Worm (Caenorhabditis elegans) whole organism, L4 larva: ENCODE data around the gene T15H9.5.

Experiments used
- F44E2.7 ChIP-seq: fragments of 200-800 bp; sonication (Bioruptor generic); IDR thresholded peaks from 2 replicates; pipeline ENCODE4 v2.1.2; 2022; ENCODE audit warnings: missing genetic modification characterization, missing compliant biosample characterization
- ZK337.2 ChIP-seq: fragments of 200-800 bp; sonication (Bioruptor generic); IDR thresholded peaks from 2 replicates; pipeline ENCODE4 v1.3.6; 2022; ENCODE audit warnings: missing genetic modification reagents, missing genetic modification characterization, missing compliant biosample characterization
- ceh-20 ChIP-seq: fragments of 200-800 bp; sonication (Bioruptor generic); IDR thresholded peaks from 2 replicates; pipeline ENCODE4 v1.3.6; 2022; ENCODE audit warnings: missing genetic modification reagents, missing genetic modification characterization, missing compliant biosample characterization
- ceh-28 ChIP-seq: fragments of 150-350 bp; optimal IDR thresholded peaks from 2 replicates; lab custom pipeline; 2014; ENCODE audit warnings: missing biosample characterization, missing genetic modification reagents, missing genetic modification characterization
- ces-1 ChIP-seq: fragments of 150-350 bp; sonication (generic microtip); optimal IDR thresholded peaks from 4 replicates; lab custom pipeline; 2014; ENCODE audit warnings: missing biosample characterization, missing genetic modification reagents, missing genetic modification characterization
- cey-2 ChIP-seq: sonication (generic microtip); optimal IDR thresholded peaks from 3 replicates; lab custom pipeline; 2017; ENCODE audit warnings: missing genetic modification characterization, mild to moderate bottlenecking, missing compliant biosample characterization, antibody characterized with exemption, borderline replicate concordance; ENCODE audit not compliant: insufficient read depth
- daf-16 ChIP-seq, 3 experiments: sonication (generic microtip); optimal IDR thresholded peaks; 2 replicates each; lab custom pipeline; 2016 to 2017; ENCODE audit warnings: missing genetic modification characterization in 3 of 3, missing genetic modification reagents in 3 of 3, mild to moderate bottlenecking in 2 of 3, missing compliant biosample characterization in 2 of 3, missing biosample characterization in 1 of 3, moderate library complexity in 1 of 3
- daf-8 ChIP-seq: fragments of 200-800 bp; sonication (Bioruptor generic); IDR thresholded peaks from 2 replicates; pipeline ENCODE4 v1.3.6; 2022; ENCODE audit warnings: missing genetic modification characterization, missing compliant biosample characterization
- dmd-6 ChIP-seq: fragments of 200-800 bp; sonication (Bioruptor generic); IDR thresholded peaks from 2 replicates; pipeline ENCODE4 v1.3.6; 2022; ENCODE audit warnings: missing genetic modification reagents, missing genetic modification characterization, missing compliant biosample characterization
- dmd-8 ChIP-seq: fragments of 200-800 bp; sonication (Bioruptor generic); IDR thresholded peaks from 2 replicates; pipeline ENCODE4 v1.3.6; 2022; ENCODE audit warnings: missing genetic modification characterization, missing compliant biosample characterization
- duxl-1 ChIP-seq: sonication (generic microtip); optimal IDR thresholded peaks from 2 replicates; lab custom pipeline; 2016; ENCODE audit warnings: mild to moderate bottlenecking, missing genetic modification characterization, moderate library complexity, missing compliant biosample characterization; ENCODE audit not compliant: poor library complexity
- dve-1 ChIP-seq: sonication (generic microtip); optimal IDR thresholded peaks from 2 replicates; lab custom pipeline; 2017; ENCODE audit warnings: antibody characterized with exemption, mild to moderate bottlenecking, missing genetic modification characterization, missing compliant biosample characterization; ENCODE audit not compliant: insufficient read depth
- fkh-10 ChIP-seq: fragments of 150-350 bp; optimal IDR thresholded peaks from 2 replicates; lab custom pipeline; 2014; ENCODE audit warnings: missing biosample characterization, missing genetic modification reagents, missing genetic modification characterization
- gei-8 ChIP-seq: fragments of 200-800 bp; sonication (Bioruptor generic); optimal IDR thresholded peaks from 2 replicates; lab custom pipeline; 2018; ENCODE audit warnings: mild to moderate bottlenecking, missing genetic modification characterization, missing compliant biosample characterization
- hlh-30 ChIP-seq: sonication (generic microtip); optimal IDR thresholded peaks from 2 replicates; lab custom pipeline; 2017; ENCODE audit warnings: antibody characterized with exemption, mild to moderate bottlenecking, missing genetic modification characterization, missing compliant biosample characterization; ENCODE audit not compliant: insufficient read depth
- jun-1 ChIP-seq: fragments of 150-350 bp; optimal IDR thresholded peaks from 2 replicates; lab custom pipeline; 2014; ENCODE audit warnings: missing biosample characterization, missing genetic modification reagents, missing genetic modification characterization
- lin-1 ChIP-seq: fragments of 200-800 bp; sonication (Bioruptor generic); IDR thresholded peaks from 2 replicates; pipeline ENCODE4 v1.3.6; 2022; ENCODE audit warnings: missing genetic modification reagents, missing genetic modification characterization, missing compliant biosample characterization
- lin-13 ChIP-seq: fragments of 150-350 bp; optimal IDR thresholded peaks from 2 replicates; lab custom pipeline; 2014; ENCODE audit warnings: missing biosample characterization, missing genetic modification reagents, missing genetic modification characterization
- lin-15B ChIP-seq: fragments of 150-350 bp; sonication (generic microtip); optimal IDR thresholded peaks from 3 replicates; lab custom pipeline; 2014; ENCODE audit warnings: missing biosample characterization, missing genetic modification characterization
- lin-29 ChIP-seq: fragments of 200-800 bp; sonication (Bioruptor generic); IDR thresholded peaks from 2 replicates; pipeline ENCODE4 v1.3.6; 2022; ENCODE audit warnings: missing genetic modification reagents, missing genetic modification characterization, missing compliant biosample characterization
- lin-38 ChIP-seq: fragments of 200-800 bp; sonication (Bioruptor generic); IDR thresholded peaks from 2 replicates; pipeline ENCODE4 v1.3.6; 2022; ENCODE audit warnings: missing genetic modification reagents, missing genetic modification characterization, missing compliant biosample characterization
- lin-39 ChIP-seq: fragments of 150-350 bp; optimal IDR thresholded peaks from 2 replicates; lab custom pipeline; 2014; ENCODE audit warnings: missing biosample characterization, missing genetic modification reagents, missing genetic modification characterization
- mdl-1 ChIP-seq, 2 experiments: fragments of 150-350 bp in 1 of 2; sonication (generic microtip) in 1 of 2; optimal IDR thresholded peaks; 2 replicates each; lab custom pipeline; 2014 to 2017; ENCODE audit warnings: missing biosample characterization in 2 of 2, missing genetic modification characterization in 2 of 2
- mep-1 ChIP-seq: fragments of 150-350 bp; sonication (generic microtip); optimal IDR thresholded peaks from 3 replicates; lab custom pipeline; 2014; ENCODE audit warnings: missing biosample characterization, missing genetic modification characterization
- mxl-3 ChIP-seq: fragments of 200-800 bp; sonication (Bioruptor generic); optimal IDR thresholded peaks from 2 replicates; lab custom pipeline; 2018; ENCODE audit warnings: mild to moderate bottlenecking, missing genetic modification characterization, missing compliant biosample characterization
- nhr-111 ChIP-seq: fragments of 200-800 bp; sonication (Bioruptor generic); optimal IDR thresholded peaks from 2 replicates; lab custom pipeline; 2018; ENCODE audit warnings: mild to moderate bottlenecking, missing genetic modification characterization, missing compliant biosample characterization
- nhr-237 ChIP-seq: sonication (generic microtip); optimal IDR thresholded peaks from 2 replicates; lab custom pipeline; 2017; ENCODE audit warnings: missing biosample characterization, missing genetic modification characterization
- nhr-28 ChIP-seq: fragments of 150-350 bp; optimal IDR thresholded peaks from 2 replicates; lab custom pipeline; 2014; ENCODE audit warnings: missing biosample characterization, missing genetic modification characterization
- nhr-6 ChIP-seq: fragments of 150-350 bp; optimal IDR thresholded peaks from 2 replicates; lab custom pipeline; 2014; ENCODE audit warnings: missing biosample characterization, missing genetic modification characterization
- nhr-76 ChIP-seq: fragments of 150-350 bp; optimal IDR thresholded peaks from 2 replicates; lab custom pipeline; 2014; ENCODE audit warnings: missing biosample characterization, missing genetic modification characterization
- php-3 ChIP-seq: fragments of 200-800 bp; sonication (Bioruptor generic); IDR thresholded peaks from 2 replicates; pipeline ENCODE4 v1.3.6; 2022; ENCODE audit warnings: missing genetic modification reagents, missing genetic modification characterization, missing compliant biosample characterization
- pqm-1 ChIP-seq: sonication (generic microtip); optimal IDR thresholded peaks from 2 replicates; lab custom pipeline; 2017; ENCODE audit warnings: missing biosample characterization, missing genetic modification characterization
- saeg-2 ChIP-seq: fragments of 200-800 bp; sonication (Bioruptor generic); IDR thresholded peaks from 2 replicates; pipeline ENCODE4 v1.3.6; 2022; ENCODE audit warnings: missing genetic modification reagents, missing genetic modification characterization, missing compliant biosample characterization
- set-16 ChIP-seq: fragments of 200-800 bp; sonication (Bioruptor generic); IDR thresholded peaks from 2 replicates; pipeline ENCODE4 v1.3.6; 2022; ENCODE audit warnings: missing genetic modification reagents, missing genetic modification characterization, missing compliant biosample characterization
- spr-3 ChIP-seq: fragments of 200-800 bp; sonication (Bioruptor generic); optimal IDR thresholded peaks from 2 replicates; lab custom pipeline; 2018; ENCODE audit warnings: mild to moderate bottlenecking, missing genetic modification characterization, missing compliant biosample characterization
- tag-97 ChIP-seq: fragments of 200-800 bp; sonication (Bioruptor generic); IDR thresholded peaks from 2 replicates; pipeline ENCODE4 v1.3.6; 2022; ENCODE audit warnings: missing genetic modification characterization, missing compliant biosample characterization
- tra-1 ChIP-seq: fragments of 200-800 bp; sonication (Bioruptor generic); IDR thresholded peaks from 2 replicates; pipeline ENCODE4 v1.3.6; 2022; ENCODE audit warnings: missing genetic modification reagents, missing genetic modification characterization, missing compliant biosample characterization
- unc-39 ChIP-seq: sonication (generic microtip); optimal IDR thresholded peaks from 2 replicates; lab custom pipeline; 2017; ENCODE audit warnings: missing biosample characterization, missing genetic modification characterization
- zfp-2 ChIP-seq: sonication (generic microtip); optimal IDR thresholded peaks from 2 replicates; lab custom pipeline; 2016; ENCODE audit warnings: mild to moderate bottlenecking, missing genetic modification characterization, missing compliant biosample characterization
- zfp-3 ChIP-seq: fragments of 200-800 bp; sonication (Bioruptor generic); conservative IDR thresholded peaks from 2 replicates; pipeline ENCODE4 v1.3.6; 2022; ENCODE audit warnings: missing genetic modification reagents, missing genetic modification characterization, missing compliant biosample characterization
- zip-11 ChIP-seq: fragments of 200-800 bp; sonication (Bioruptor generic); IDR thresholded peaks from 2 replicates; pipeline ENCODE4 v1.3.6; 2022; ENCODE audit warnings: missing genetic modification characterization, missing compliant biosample characterization
- zip-2 ChIP-seq: fragments of 150-350 bp; optimal IDR thresholded peaks from 2 replicates; lab custom pipeline; 2014; ENCODE audit warnings: missing biosample characterization, missing genetic modification characterization
- ztf-11 ChIP-seq: fragments of 150-350 bp; optimal IDR thresholded peaks from 2 replicates; lab custom pipeline; 2014; ENCODE audit warnings: missing biosample characterization, missing genetic modification characterization

T15H9.5 gene

DNA sequence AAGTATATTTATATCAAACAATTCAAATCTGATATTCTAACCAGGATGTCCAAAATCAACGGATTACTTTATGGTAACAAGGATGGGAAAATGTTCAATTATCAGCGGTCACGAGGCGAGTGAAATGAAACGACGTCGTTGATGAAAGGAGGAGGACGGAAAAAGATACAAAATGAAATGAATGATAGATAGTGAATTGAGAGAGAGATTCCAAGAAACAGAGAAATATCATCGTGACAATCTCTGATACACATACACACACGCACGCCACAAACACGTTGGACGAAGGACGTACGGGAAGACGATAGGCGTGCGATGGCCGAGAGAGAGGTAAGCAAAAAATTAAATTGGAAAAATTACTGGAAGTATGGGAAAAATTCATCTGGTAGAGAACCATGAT lies 10.2 kb downstream of the T15H9.5 start (continued):
- TF ChIP-seq mdl-1 (tag; optimal IDR thresholded peaks at IDR 0.05; lab: Kevin White, UChicago) (peak; percentile 50 to 96), lin-15B (tag; lab: Kevin White, UChicago) (no peak), ztf-11 (tag; lab: Kevin White, UChicago) (no peak), ces-1 (GFP tag; lab: Kevin White, UChicago) (no peak), jun-1 (tag; lab: Kevin White, UChicago) (no peak), nhr-111 (GFP tag; lab: Kevin White, UChicago) (no peak), fkh-10 (GFP tag; lab: Kevin White, UChicago) (no peak), lin-38 (peak; percentile 20; the same call in 1 of the 2 replicates), tra-1 (0 out of 2 replicates have a peak, but pooled peaks have one; percentile 10), mxl-3 (GFP tag; lab: Kevin White, UChicago) (peak; percentile 100), lin-1 (peak; percentile 56), ceh-20 (GFP tag; lab: Robert Waterston, UW) (0 out of 2 replicates have a peak, but pooled peaks have one; percentile 47), lin-29 (no peak), dmd-8 (GFP tag; lab: Robert Waterston, UW) (0 out of 2 replicates have a peak, but pooled peaks have one; percentile 53), zfp-2 (tag; lab: Kevin White, UChicago) (no peak), lin-39 (tag; lab: Kevin White, UChicago) (no peak)

DNA sequence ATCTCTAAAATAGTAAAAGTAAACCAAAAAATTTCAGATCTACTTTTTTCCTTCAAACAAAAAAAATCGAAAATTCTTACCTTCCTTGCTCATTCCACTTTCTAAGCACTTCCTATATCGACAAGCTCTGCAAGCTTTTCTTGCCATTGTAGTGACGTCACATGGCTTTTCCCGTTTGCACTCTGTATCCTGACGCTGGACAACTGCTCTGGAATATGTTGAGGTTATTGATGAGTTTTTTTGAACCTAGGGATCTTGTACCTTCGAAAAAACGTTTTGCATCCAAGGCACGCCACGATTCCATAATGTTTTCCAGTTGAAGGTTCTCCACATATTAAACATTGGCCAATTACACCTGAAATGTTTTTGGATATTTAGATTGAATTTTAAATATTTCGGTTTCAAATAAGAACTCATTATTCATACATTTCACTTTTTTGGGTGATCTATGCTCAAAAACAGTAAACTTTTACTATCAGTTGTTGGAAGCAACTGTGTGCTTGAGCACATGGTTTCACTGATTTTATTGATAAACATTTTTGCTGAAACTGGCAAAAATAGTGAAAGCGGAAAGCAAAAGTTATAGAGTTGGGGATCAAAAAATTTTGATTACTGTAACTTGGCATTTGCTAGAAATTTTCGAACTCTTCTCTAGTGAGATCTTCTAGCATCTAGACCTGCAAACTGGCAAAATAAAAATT lies 11.1 kb downstream of the T15H9.5 start:
- TF ChIP-seq gei-8 = no peak
- TF ChIP-seq saeg-2 (GFP tag; lab: Robert Waterston, UW) = 0 out of 2 replicates have a peak, but pooled peaks have one; percentile 19
- no peak for TF ChIP-seq unc-39 (tag; lab: Kevin White, UChicago)
- TF ChIP-seq nhr-28 = peak; percentile 37
- no peak for TF ChIP-seq daf-8 (GFP tag; lab: Robert Waterston, UW)
- no peak for TF ChIP-seq F44E2.7 (GFP tag; lab: Robert Waterston, UW)
- no peak for TF ChIP-seq lin-13 (GFP tag; lab: Kevin White, UChicago)
- peak in 1 of 2 experiments; percentile 42 for TF ChIP-seq mdl-1 (tag; optimal IDR thresholded peaks at IDR 0.05; lab: Kevin White, UChicago)
- TF ChIP-seq set-16 (GFP tag; lab: Robert Waterston, UW) = no peak
- TF ChIP-seq cey-2 (tag; lab: Kevin White, UChicago) = no peak
- TF ChIP-seq php-3 (GFP tag; lab: Robert Waterston, UW) = peak; percentile 13; the same call in 1 of the 2 replicates
- peak; percentile 23 for TF ChIP-seq mxl-3 (GFP tag; lab: Kevin White, UChicago)
- TF ChIP-seq hlh-30 (tag; lab: Kevin White, UChicago) = peak; percentile 26
- no peak for TF ChIP-seq zip-2 (tag; lab: Kevin White, UChicago)
- TF ChIP-seq dmd-8 (GFP tag; lab: Robert Waterston, UW) = no peak
- peak; percentile 48 for TF ChIP-seq pqm-1 (tag; lab: Kevin White, UChicago)
- TF ChIP-seq zip-11 (GFP tag; lab: Robert Waterston, UW) = no peak
- TF ChIP-seq nhr-76 (tag; lab: Kevin White, UChicago) = no peak
- TF ChIP-seq ceh-28 = no peak
- no peak for TF ChIP-seq tag-97
- TF ChIP-seq daf-16 (GFP tag; optimal IDR thresholded peaks at IDR 0.05; lab: Kevin White, UChicago) = no peak
- peak; percentile 70 for TF ChIP-seq daf-16 (tag; optimal IDR thresholded peaks at IDR 0.05; lab: Kevin White, UChicago)
- TF ChIP-seq duxl-1 = no peak
- TF ChIP-seq nhr-237 (tag; lab: Kevin White, UChicago) = no peak
- TF ChIP-seq dmd-6 (GFP tag; lab: Robert Waterston, UW) = peak; percentile 25
- no peak for TF ChIP-seq spr-3 (GFP tag; lab: Kevin White, UChicago)
- TF ChIP-seq dve-1 (tag; lab: Kevin White, UChicago) = peak; percentile 53
- TF ChIP-seq zfp-3 (GFP tag; lab: Robert Waterston, UW) = 0 out of 2 replicates have a peak, but pooled peaks have one; percentile 1
- TF ChIP-seq mep-1 = no peak
- no peak for TF ChIP-seq nhr-6 (tag; lab: Kevin White, UChicago)
- TF ChIP-seq ZK337.2 = no peak
